Worm (Caenorhabditis elegans): Measurements from ENCODE around the gene W07G4.8.
A peak's percentile ranks its signal among the peaks of the same experiment; 100 is the strongest.

Gene W07G4.8

DNA sequence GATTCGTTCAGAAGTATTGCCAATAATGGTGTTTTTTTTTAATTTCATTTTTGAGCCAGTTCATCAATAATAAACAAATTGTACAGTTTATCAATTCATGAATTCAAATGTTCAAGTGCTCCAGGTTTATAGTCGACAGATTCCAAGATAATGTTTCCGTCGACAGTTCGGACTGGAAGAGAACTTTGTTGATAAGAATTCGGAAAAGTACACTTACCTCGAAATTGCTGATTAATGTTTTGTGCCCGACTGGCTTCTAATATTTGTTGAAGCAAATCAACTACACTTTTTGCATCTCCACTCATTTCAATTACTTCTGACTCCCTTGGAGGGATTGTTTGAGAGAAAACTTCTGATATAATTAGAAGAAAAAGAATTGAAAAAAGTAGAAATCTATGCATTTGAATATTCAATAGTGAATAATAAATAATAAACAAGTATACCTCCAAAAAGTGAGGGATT, at the start of gene W07G4.8:
TSS of gene W07G4.8 (minus strand) at position 412 of the 462 bp plus-strand sequence.
- TF ChIP-seq F13H6.1 (tag; optimal IDR thresholded peaks at IDR 0.05) = no peak
- TF ChIP-seq npax-4 (tag; optimal IDR thresholded peaks at IDR 0.05) = no peak
- no peak for TF ChIP-seq zip-5 (tag; optimal IDR thresholded peaks at IDR 0.05)
- no peak for TF ChIP-seq tbx-2 (tag; optimal IDR thresholded peaks at IDR 0.05)
- TF ChIP-seq nhr-232 (tag; optimal IDR thresholded peaks at IDR 0.05) = no peak
- TF ChIP-seq ama-1 (optimal IDR thresholded peaks at IDR 0.05) = no peak
- TF ChIP-seq ceh-45 (GFP tag; IDR thresholded peaks at IDR 0.05) = no peak
- TF ChIP-seq unc-42 (tag; optimal IDR thresholded peaks at IDR 0.05) = no peak
- TF ChIP-seq hlh-6 (tag; optimal IDR thresholded peaks at IDR 0.05) = no peak
- TF ChIP-seq ahr-1 (tag; optimal IDR thresholded peaks at IDR 0.05) = no peak

DNA sequence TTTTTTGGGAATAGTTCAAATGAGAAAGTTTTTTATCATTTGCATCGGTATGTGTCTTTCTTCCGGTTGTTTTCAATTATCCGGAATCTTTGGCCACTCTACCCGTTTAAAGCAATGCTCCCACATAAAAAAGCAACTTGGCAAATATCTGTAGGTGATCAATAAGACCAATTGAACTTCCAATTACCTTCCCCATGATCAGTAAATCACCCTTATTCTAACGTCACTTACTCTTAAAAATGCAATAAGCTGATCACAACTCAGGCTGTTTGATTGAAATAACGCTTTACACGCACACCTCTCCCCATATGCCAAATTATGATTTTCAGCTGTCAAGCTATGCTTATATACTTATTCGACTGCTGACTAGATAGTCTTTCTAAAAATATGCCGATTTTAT, 46.3 kb upstream of the W07G4.8 start, which contains the start of gene C34B4.5:
TSS of gene C34B4.5 (plus strand) at position 301 of the 400 bp plus-strand sequence.
- TF ChIP-seq madf-2 (tag; optimal IDR thresholded peaks at IDR 0.05) = no peak

DNA sequence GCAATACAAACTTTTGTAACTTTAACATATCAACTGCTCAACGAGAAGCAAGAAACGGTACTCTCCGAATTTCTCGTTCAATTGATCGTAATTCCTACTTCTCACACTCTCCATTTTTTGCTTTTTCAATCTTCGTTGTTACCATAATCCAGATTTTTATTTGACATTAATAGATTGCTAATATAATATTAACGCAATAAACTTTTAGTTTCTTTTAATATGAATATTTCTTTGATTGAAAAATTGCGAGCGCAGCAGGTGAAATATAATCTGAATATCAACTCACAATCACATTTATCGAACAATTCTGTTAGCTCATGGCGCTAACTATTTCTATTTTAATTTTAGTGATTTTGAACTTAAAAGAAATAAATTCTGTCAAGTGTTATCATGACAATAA, 43.0 kb upstream of the W07G4.8 start, which contains the start of gene lurp-4:
TSS of gene lurp-4 (plus strand) at position 301 of the 400 bp plus-strand sequence.
- TF ChIP-seq fkh-10 (GFP tag; optimal IDR thresholded peaks at IDR 0.05) (no peak), madf-2 (tag; optimal IDR thresholded peaks at IDR 0.05) (no peak), hlh-30 (tag; optimal IDR thresholded peaks at IDR 0.05; ENCODE audit: insufficient read depth) (no peak), rnt-1 (tag; optimal IDR thresholded peaks at IDR 0.05) (no peak), ceh-6 (GFP tag; optimal IDR thresholded peaks at IDR 0.05) (no peak), ref-2 (tag; optimal IDR thresholded peaks at IDR 0.05) (no peak), elt-4 (tag; optimal IDR thresholded peaks at IDR 0.05) (no peak), pag-3 (tag; optimal IDR thresholded peaks at IDR 0.05; ENCODE audit: borderline replicate concordance) (no peak), pha-4 (tag; optimal IDR thresholded peaks at IDR 0.05) (no peak), ahr-1 (tag; optimal IDR thresholded peaks at IDR 0.05) (no peak), ceh-2 (tag; optimal IDR thresholded peaks at IDR 0.05) (no peak), ceh-30 (tag; optimal IDR thresholded peaks at IDR 0.05) (no peak), ceh-22 (tag; optimal IDR thresholded peaks at IDR 0.05) (no peak), K02D7.2 (tag; optimal IDR thresholded peaks at IDR 0.05) (no peak), nfya-1 (tag; optimal IDR thresholded peaks at IDR 0.05) (no peak), eyg-1 (tag; optimal IDR thresholded peaks at IDR 0.05) (no peak)

DNA sequence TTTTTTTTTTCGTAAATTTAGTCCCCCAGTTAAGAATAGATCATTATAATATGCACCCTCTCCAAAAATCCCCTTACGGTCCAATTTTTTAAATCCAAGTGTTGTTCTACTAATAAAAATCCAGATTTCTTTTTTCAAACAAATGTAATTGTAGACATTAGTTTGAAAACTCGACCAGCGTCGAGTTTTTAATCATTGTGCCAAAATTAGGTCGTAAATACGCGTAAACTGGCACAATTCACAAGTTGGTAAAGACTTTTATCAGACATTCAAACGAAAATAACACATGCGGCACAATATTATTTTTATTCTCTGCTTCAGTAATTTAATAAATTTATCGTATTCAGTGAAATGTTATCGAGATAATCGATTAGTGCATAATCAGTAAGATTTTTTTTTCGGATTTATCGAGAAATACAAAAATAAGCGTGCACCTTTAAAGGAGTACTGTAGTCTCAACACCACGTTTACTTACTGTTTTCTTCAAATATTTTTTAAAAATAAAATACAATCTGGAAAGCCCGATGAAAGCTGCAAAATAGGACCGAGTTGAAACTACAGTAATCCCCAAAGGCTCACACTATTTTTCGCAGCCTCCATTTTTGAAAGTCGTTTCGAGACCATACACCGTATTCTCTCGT, 40.9 kb upstream of the W07G4.8 start, which contains the start of gene C34B4.4:
TSS of gene C34B4.4 (plus strand) at position 276 of the 641 bp plus-strand sequence.
- TF ChIP-seq ceh-6 (GFP tag; optimal IDR thresholded peaks at IDR 0.05) = no peak

DNA sequence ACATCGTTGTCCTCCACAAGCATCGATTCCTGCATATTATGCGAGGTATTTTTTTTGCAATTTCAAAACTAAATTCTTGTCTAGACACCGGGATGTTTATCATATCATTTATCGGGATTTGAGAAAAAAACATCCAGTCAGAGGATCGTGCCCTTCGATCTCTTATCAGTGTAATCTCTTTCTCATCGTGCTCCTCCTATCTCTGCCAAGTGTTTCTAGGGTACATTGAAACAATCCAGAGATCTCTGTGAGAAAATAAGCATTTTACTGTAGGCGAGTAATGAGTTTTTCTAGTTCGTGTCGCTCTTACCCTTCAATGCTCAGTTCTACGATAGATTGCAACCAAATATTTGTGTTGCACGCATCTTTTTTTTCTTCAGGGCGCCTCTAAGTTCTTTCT, 39.1 kb upstream of the W07G4.8 start:
- TF ChIP-seq hlh-30 (tag; optimal IDR thresholded peaks at IDR 0.05; ENCODE audit: insufficient read depth) = no peak
- TF ChIP-seq ceh-18 (tag; optimal IDR thresholded peaks at IDR 0.05) = peak; percentile 32
- TF ChIP-seq syd-9 (tag; optimal IDR thresholded peaks at IDR 0.05) = no peak

DNA sequence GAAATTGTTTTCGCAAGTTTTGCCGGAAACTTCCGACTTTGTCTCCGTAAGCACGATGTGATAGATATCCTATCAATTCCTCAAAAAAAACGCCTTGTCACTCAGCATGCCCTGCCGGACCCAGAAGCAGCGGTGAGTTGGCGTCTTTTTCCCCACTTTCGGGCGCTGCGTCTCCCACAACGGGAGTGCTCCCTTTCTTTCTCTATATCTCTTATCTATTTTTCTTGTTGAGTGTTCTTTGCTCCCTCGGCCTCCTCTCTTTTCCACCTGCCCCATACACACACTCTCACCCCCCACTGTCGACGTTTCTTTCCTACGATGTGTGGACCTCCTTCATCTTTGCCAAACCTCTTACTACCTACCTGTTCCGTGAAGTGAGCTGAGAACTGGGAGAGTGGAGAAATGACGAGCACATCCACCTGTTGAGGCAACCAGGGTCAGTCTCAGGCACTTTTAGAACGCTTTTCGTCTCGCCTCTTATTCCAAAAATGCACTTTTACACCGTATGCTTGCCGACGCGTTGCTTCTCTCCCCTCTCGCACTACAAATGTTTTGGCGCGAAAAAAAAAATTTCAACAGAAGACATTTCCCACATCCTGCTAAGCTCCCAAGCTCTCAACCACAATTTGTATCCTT, 36.7 kb upstream of the W07G4.8 start:
- TF ChIP-seq ceh-18 (tag; optimal IDR thresholded peaks at IDR 0.05) = peak; percentile 91
- peak; percentile 28 for TF ChIP-seq C08G9.2 (tag; optimal IDR thresholded peaks at IDR 0.05)
- TF ChIP-seq sox-4 (tag; optimal IDR thresholded peaks at IDR 0.05) = no peak
- TF ChIP-seq unc-55 (GFP tag; optimal IDR thresholded peaks at IDR 0.05) = peak; percentile 90
- peak; percentile 51 for TF ChIP-seq F13H6.1 (tag; optimal IDR thresholded peaks at IDR 0.05)
- TF ChIP-seq ceh-34 (tag; optimal IDR thresholded peaks at IDR 0.05) = peak; percentile 48
- peak; percentile 66 for TF ChIP-seq nfya-1 (tag; optimal IDR thresholded peaks at IDR 0.05)
- no peak for TF ChIP-seq npax-4 (tag; optimal IDR thresholded peaks at IDR 0.05)
- TF ChIP-seq syd-9 (tag; optimal IDR thresholded peaks at IDR 0.05) = peak; percentile 20
- TF ChIP-seq unc-3 (GFP tag; conservative IDR thresholded peaks at IDR 0.05) = no peak
- TF ChIP-seq unc-3 (tag; optimal IDR thresholded peaks at IDR 0.05) = no peak
- no peak for TF ChIP-seq nhr-11 (tag; optimal IDR thresholded peaks at IDR 0.05)
- TF ChIP-seq tbx-2 (tag; optimal IDR thresholded peaks at IDR 0.05) = peak; percentile 55
- peak; percentile 6 for TF ChIP-seq ceh-14 (tag; optimal IDR thresholded peaks at IDR 0.05)
- peak; percentile 54 for TF ChIP-seq rnt-1 (tag; optimal IDR thresholded peaks at IDR 0.05)
- peak; percentile 10 for TF ChIP-seq elt-2 (tag; optimal IDR thresholded peaks at IDR 0.05)
- peak; percentile 14 for TF ChIP-seq ref-2 (tag; optimal IDR thresholded peaks at IDR 0.05)
- TF ChIP-seq lim-6 (tag; optimal IDR thresholded peaks at IDR 0.05) = no peak
- peak; percentile 24 for TF ChIP-seq unc-42 (tag; optimal IDR thresholded peaks at IDR 0.05)
- TF ChIP-seq ceh-31 (tag; optimal IDR thresholded peaks at IDR 0.05) = peak; percentile 54

Measured in whole organism, late embryonic.